Fruit fly (Drosophila melanogaster): ENCODE measurements around the gene Npc2c.

Gene Npc2c

DNA sequence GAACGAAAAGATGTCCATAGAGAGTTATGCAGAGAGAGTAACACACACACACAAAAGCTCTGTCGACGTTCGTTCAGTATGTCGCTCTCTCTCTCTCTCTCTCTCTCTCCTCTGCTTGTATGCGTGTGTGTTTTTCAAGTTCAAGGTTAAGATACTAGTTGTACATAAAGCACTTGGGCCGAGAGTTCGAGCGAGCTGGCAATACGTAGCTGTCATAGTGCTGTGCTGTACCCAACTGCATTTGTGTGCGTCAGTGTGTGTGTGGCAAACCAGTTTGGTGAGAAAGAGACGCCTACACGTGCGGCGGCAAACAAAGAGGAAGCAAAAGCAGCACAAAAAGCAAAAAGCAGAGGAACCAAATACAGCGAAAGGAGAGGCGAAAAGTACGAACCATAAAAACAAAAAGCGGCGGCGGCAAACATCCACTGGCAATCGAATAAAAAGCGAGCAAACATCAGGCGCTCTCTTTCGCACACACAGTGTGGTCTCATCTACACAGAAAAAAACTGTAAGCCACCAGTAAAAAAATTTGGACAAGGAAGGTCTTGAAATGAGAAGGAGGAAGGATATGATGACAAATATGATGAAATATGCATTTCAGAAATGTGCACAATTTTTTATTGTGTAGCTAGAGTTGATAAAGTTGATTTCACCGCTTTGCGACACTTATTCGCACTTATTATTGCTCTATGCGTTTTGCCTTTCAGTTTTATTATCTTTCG is 27.3 kb downstream of the Npc2c start (continued):
- TF ChIP-seq zfh2 (GFP tag; optimal IDR thresholded peaks at IDR 0.05) (peak; percentile 71), CG13624 (GFP tag; optimal IDR thresholded peaks at IDR 0.05) (peak; percentile 72), CG11398 (GFP tag; optimal IDR thresholded peaks at IDR 0.05) (peak; percentile 51), CoRest (tag; optimal IDR thresholded peaks at IDR 0.05) (peak; percentile 66), Nf-YA (GFP tag; IDR thresholded peaks at IDR 0.05) (peak; percentile 54; the same call in 1 of the 2 replicates), CG7357 (GFP tag; IDR thresholded peaks at IDR 0.05) (peak; percentile 58; the same call in 1 of the 3 replicates), emc (GFP tag; optimal IDR thresholded peaks at IDR 0.05) (peak; percentile 41), CG4424 (GFP tag; optimal IDR thresholded peaks at IDR 0.05) (peak; percentile 46), gem (tag; optimal IDR thresholded peaks at IDR 0.05) (peak; percentile 75), nom (GFP tag; optimal IDR thresholded peaks at IDR 0.05) (peak; percentile 61), kay (GFP tag; optimal IDR thresholded peaks at IDR 0.05) (peak; percentile 6), Sry-β (GFP tag; optimal IDR thresholded peaks at IDR 0.05) (no peak), CG12769 (tag; optimal IDR thresholded peaks at IDR 0.05) (peak; percentile 34), Hey (tag; optimal IDR thresholded peaks at IDR 0.05) (no peak), YL-1 (GFP tag; optimal IDR thresholded peaks at IDR 0.05) (no peak), CG6689 (GFP tag; IDR thresholded peaks at IDR 0.05) (peak; percentile 78), cwo (GFP tag; optimal IDR thresholded peaks at IDR 0.05) (peak; percentile 66), H2.0 (GFP tag; IDR thresholded peaks at IDR 0.05) (peak; percentile 67), ase (GFP tag; IDR thresholded peaks at IDR 0.05) (peak; percentile 64; the same call in 1 of the 3 replicates), Mes4 (GFP tag; optimal IDR thresholded peaks at IDR 0.05) (peak; percentile 53), NC2α (GFP tag; optimal IDR thresholded peaks at IDR 0.05) (peak; percentile 15), HLH3B (GFP tag; IDR thresholded peaks at IDR 0.05) (peak; percentile 69), chn (GFP tag; optimal IDR thresholded peaks at IDR 0.05) (peak; percentile 52), Antp (GFP tag; optimal IDR thresholded peaks at IDR 0.05) (peak; percentile 78), p53 (GFP tag; optimal IDR thresholded peaks at IDR 0.05) (peak; percentile 41), corto (GFP tag; optimal IDR thresholded peaks at IDR 0.05) (peak; percentile 69), ERR (GFP tag; optimal IDR thresholded peaks at IDR 0.05) (peak; percentile 50), fd102C (GFP tag; optimal IDR thresholded peaks at IDR 0.05) (no peak), cad (GFP tag; optimal IDR thresholded peaks at IDR 0.05) (no peak), Hmx (GFP tag; optimal IDR thresholded peaks at IDR 0.05) (no peak), CG14710 (tag; optimal IDR thresholded peaks at IDR 0.05) (peak; percentile 7), her (GFP tag; optimal IDR thresholded peaks at IDR 0.05) (peak; percentile 69), CG2116 (GFP tag; optimal IDR thresholded peaks at IDR 0.05) (peak; percentile 32), CG1792 (GFP tag; optimal IDR thresholded peaks at IDR 0.05) (peak; percentile 48), CG7556 (GFP tag; optimal IDR thresholded peaks at IDR 0.05) (peak; percentile 48), hb (GFP tag; IDR thresholded peaks at IDR 0.05; ENCODE audit: partially characterized antibody) (no peak), CG4820 (GFP tag; optimal IDR thresholded peaks at IDR 0.05) (peak; percentile 53), CG10979 (tag; optimal IDR thresholded peaks at IDR 0.05) (peak; percentile 48), lbe (GFP tag; optimal IDR thresholded peaks at IDR 0.05) (peak; percentile 82), CG30403 (GFP tag; optimal IDR thresholded peaks at IDR 0.05) (peak; percentile 72), ewg (GFP tag; optimal IDR thresholded peaks at IDR 0.05) (peak; percentile 26), Xbp1 (GFP tag; optimal IDR thresholded peaks at IDR 0.05) (peak; percentile 76), phol (tag; optimal IDR thresholded peaks at IDR 0.05) (peak; percentile 73), Hsf (GFP tag; optimal IDR thresholded peaks at IDR 0.05) (peak; percentile 75), CG15073 (GFP tag; optimal IDR thresholded peaks at IDR 0.05) (no peak), Abd-B (GFP tag; optimal IDR thresholded peaks at IDR 0.05) (peak; percentile 61), Dek (tag; optimal IDR thresholded peaks at IDR 0.05) (peak; percentile 59), CG11723 (GFP tag; optimal IDR thresholded peaks at IDR 0.05) (peak; percentile 54), fu2 (GFP tag; optimal IDR thresholded peaks at IDR 0.05) (peak; percentile 59), CG3163 (GFP tag; optimal IDR thresholded peaks at IDR 0.05) (peak; percentile 28)

All from whole organism, embryonic.